Worm (Caenorhabditis elegans): ENCODE measurements around the gene cox-15.

Gene cox-15

ce11 chrII:11236274-11236673 is 1.5 kb upstream of the cox-15 start, which contains the start of gene cchl-1:
cchl-1 (minus strand) TSS chrII:11236387.
- TF ChIP-seq elt-1 (tag; optimal IDR thresholded peaks at IDR 0.05) (no peak), fos-1 (tag; optimal IDR thresholded peaks at IDR 0.05) (no peak), ceh-82 (tag; optimal IDR thresholded peaks at IDR 0.05) (no peak), R02D3.7 (tag; optimal IDR thresholded peaks at IDR 0.05) (no peak), C34F6.9 (tag; optimal IDR thresholded peaks at IDR 0.05) (peak; percentile 38), sma-9 (GFP tag; optimal IDR thresholded peaks at IDR 0.05) (no peak), sma-9 (tag; optimal IDR thresholded peaks at IDR 0.05) (no peak), peb-1 (tag; optimal IDR thresholded peaks at IDR 0.05) (no peak), ama-1 (optimal IDR thresholded peaks at IDR 0.05) (peak; percentile 48), elt-3 (tag; optimal IDR thresholded peaks at IDR 0.05) (no peak), ztf-11 (tag; optimal IDR thresholded peaks at IDR 0.05) (no peak), nhr-129 (tag; optimal IDR thresholded peaks at IDR 0.05) (peak; percentile 53), lsy-2 (tag; optimal IDR thresholded peaks at IDR 0.05) (peak in 1 of 2 experiments; percentile 26), ceh-16 (tag; optimal IDR thresholded peaks at IDR 0.05) (no peak), unc-55 (GFP tag; optimal IDR thresholded peaks at IDR 0.05) (peak; percentile 15), sma-3 (GFP tag; optimal IDR thresholded peaks at IDR 0.05) (no peak), egl-27 (tag; optimal IDR thresholded peaks at IDR 0.05) (no peak)

DNA sequence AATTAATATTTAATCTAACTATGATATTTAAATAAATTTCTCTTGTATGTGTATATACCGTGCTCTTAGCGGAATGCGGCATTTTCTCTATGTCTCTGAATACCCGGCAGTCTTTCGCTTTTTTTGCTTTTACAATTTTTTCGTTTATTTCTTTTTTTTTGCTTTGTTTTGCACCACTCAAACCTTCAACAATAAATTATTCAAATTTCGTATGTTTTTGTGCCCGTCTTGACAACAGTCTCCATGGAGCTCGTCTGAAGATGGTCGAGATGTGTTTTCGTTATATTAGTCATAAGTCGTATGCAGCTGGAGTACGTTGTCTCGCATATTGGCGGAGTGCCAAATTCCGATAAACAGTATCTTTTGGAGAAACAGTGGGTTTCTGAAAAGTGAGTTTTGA is 8.4 kb downstream of the cox-15 start, which contains the start of gene T06D8.2:
T06D8.2 (plus strand) TSS at position 301 of the 400 bp plus-strand sequence.
- TF ChIP-seq mab-5 (tag; optimal IDR thresholded peaks at IDR 0.05) (no peak), ama-1 (optimal IDR thresholded peaks at IDR 0.05) (no peak), aly-2 (tag; optimal IDR thresholded peaks at IDR 0.05) (no peak), fos-1 (tag; optimal IDR thresholded peaks at IDR 0.05) (no peak), lin-39 (tag; optimal IDR thresholded peaks at IDR 0.05) (no peak), skn-1 (tag; optimal IDR thresholded peaks at IDR 0.05) (no peak), sma-3 (GFP tag; optimal IDR thresholded peaks at IDR 0.05) (no peak), nhr-25 (tag; optimal IDR thresholded peaks at IDR 0.05) (no peak), ztf-11 (tag; optimal IDR thresholded peaks at IDR 0.05) (no peak), C34F6.9 (tag; optimal IDR thresholded peaks at IDR 0.05) (no peak)

ce11 chrII:11224045-11224481 is 10.7 kb downstream of the cox-15 start:
- TF ChIP-seq ZK546.5 (tag; optimal IDR thresholded peaks at IDR 0.05) = no peak
- no peak for TF ChIP-seq nhr-23 (tag; optimal IDR thresholded peaks at IDR 0.05)
- peak; percentile 66 for TF ChIP-seq ceh-16 (tag; optimal IDR thresholded peaks at IDR 0.05)
- TF ChIP-seq mbf-1 (tag; optimal IDR thresholded peaks at IDR 0.05) = no peak
- TF ChIP-seq nhr-25 (tag; optimal IDR thresholded peaks at IDR 0.05) = peak; percentile 43
- no peak for TF ChIP-seq skn-1 (tag; optimal IDR thresholded peaks at IDR 0.05)
- peak; percentile 58 for TF ChIP-seq nhr-77 (tag; optimal IDR thresholded peaks at IDR 0.05)
- TF ChIP-seq F13H6.1 (tag; optimal IDR thresholded peaks at IDR 0.05) = peak; percentile 59
- no peak for TF ChIP-seq sem-4 (tag; optimal IDR thresholded peaks at IDR 0.05)
- TF ChIP-seq elt-1 (tag; optimal IDR thresholded peaks at IDR 0.05) = no peak
- TF ChIP-seq nhr-12 (tag; optimal IDR thresholded peaks at IDR 0.05) = no peak
- TF ChIP-seq zag-1 (tag; optimal IDR thresholded peaks at IDR 0.05) = peak; percentile 44
- peak; percentile 83 for TF ChIP-seq nhr-21 (tag; optimal IDR thresholded peaks at IDR 0.05)
- peak; percentile 31 for TF ChIP-seq nhr-10 (tag; optimal IDR thresholded peaks at IDR 0.05)
- peak; percentile 19 for TF ChIP-seq R02D3.7 (tag; optimal IDR thresholded peaks at IDR 0.05)
- TF ChIP-seq blmp-1 (tag; optimal IDR thresholded peaks at IDR 0.05; ENCODE audit: insufficient read depth) = peak; percentile 24
- TF ChIP-seq lsy-2 (tag; optimal IDR thresholded peaks at IDR 0.05) = peak; percentile 60 to 74
- peak; percentile 99 for TF ChIP-seq snpc-4 (tag; optimal IDR thresholded peaks at IDR 0.05)
- no peak for TF ChIP-seq ztf-1 (GFP tag; conservative IDR thresholded peaks at IDR 0.05)
- TF ChIP-seq sma-9 (GFP tag; optimal IDR thresholded peaks at IDR 0.05) = peak; percentile 86
- no peak for TF ChIP-seq sma-9 (tag; optimal IDR thresholded peaks at IDR 0.05)
- peak; percentile 82 for TF ChIP-seq gmeb-1 (tag; optimal IDR thresholded peaks at IDR 0.05)
- peak; percentile 73 for TF ChIP-seq crh-2 (tag; optimal IDR thresholded peaks at IDR 0.05)
- no peak for TF ChIP-seq ztf-11 (tag; optimal IDR thresholded peaks at IDR 0.05)
- peak; percentile 37 for TF ChIP-seq nhr-6 (tag; optimal IDR thresholded peaks at IDR 0.05)
- TF ChIP-seq aly-2 (tag; optimal IDR thresholded peaks at IDR 0.05) = no peak
- peak; percentile 70 for TF ChIP-seq egl-27 (tag; optimal IDR thresholded peaks at IDR 0.05)
- TF ChIP-seq unc-55 (GFP tag; optimal IDR thresholded peaks at IDR 0.05) = peak; percentile 67
- peak; percentile 86 for TF ChIP-seq fos-1 (tag; optimal IDR thresholded peaks at IDR 0.05)
- TF ChIP-seq nhr-129 (tag; optimal IDR thresholded peaks at IDR 0.05) = peak; percentile 46
- TF ChIP-seq lin-13 (GFP tag; optimal IDR thresholded peaks at IDR 0.05) = peak; percentile 43
- no peak for TF ChIP-seq mdl-1 (tag; optimal IDR thresholded peaks at IDR 0.05)
- no peak for TF ChIP-seq unc-62 (GFP tag; optimal IDR thresholded peaks at IDR 0.05)
- peak; percentile 86 for TF ChIP-seq sma-3 (GFP tag; optimal IDR thresholded peaks at IDR 0.05)
- peak; percentile 42 for TF ChIP-seq mab-5 (tag; optimal IDR thresholded peaks at IDR 0.05)
- TF ChIP-seq nhr-237 (tag; optimal IDR thresholded peaks at IDR 0.05) = peak; percentile 47
- TF ChIP-seq nhr-11 (tag; optimal IDR thresholded peaks at IDR 0.05) = no peak
- peak; percentile 34 for TF ChIP-seq lin-11 (tag; optimal IDR thresholded peaks at IDR 0.05)
- TF ChIP-seq ama-1 (optimal IDR thresholded peaks at IDR 0.05) = peak; percentile 97
- TF ChIP-seq Y55F3AM.14 (GFP tag; optimal IDR thresholded peaks at IDR 0.05) = peak; percentile 58
- TF ChIP-seq lin-39 (tag; optimal IDR thresholded peaks at IDR 0.05) = no peak
- TF ChIP-seq ceh-82 (tag; optimal IDR thresholded peaks at IDR 0.05) = peak; percentile 22

All from whole organism, L2 larva.